Fruit fly (Drosophila melanogaster) whole organism, wandering third instar larva: ENCODE measurements around the gene Pink1.

Experiments
- Abd-B ChIP-seq: fragments of >200 bp; optimal IDR thresholded peaks from 2 replicates; lab custom pipeline; 2017; ENCODE audit warnings: missing biosample characterization, missing genetic modification characterization
- CG9705 ChIP-seq: fragments of 200-800 bp; sonication (Bioruptor generic); optimal IDR thresholded peaks from 2 replicates; lab custom pipeline; 2018; ENCODE audit warnings: missing biosample characterization, mild to moderate bottlenecking, missing genetic modification characterization
- Dfd ChIP-seq: fragments of >200 bp; optimal IDR thresholded peaks from 2 replicates; lab custom pipeline; 2017; ENCODE audit warnings: missing biosample characterization, missing genetic modification characterization
- HLH106 ChIP-seq: fragments of 200-800 bp; optimal IDR thresholded peaks from 3 replicates; lab custom pipeline; 2019; ENCODE audit warnings: missing biosample characterization, mild to moderate bottlenecking, missing genetic modification characterization, moderate library complexity
- Hnf4 ChIP-seq: fragments of 200-800 bp; sonication (Bioruptor generic); optimal IDR thresholded peaks from 2 replicates; lab custom pipeline; 2016; ENCODE audit warnings: missing biosample characterization, mild to moderate bottlenecking, missing genetic modification characterization
- Hr83 ChIP-seq: fragments of 200-300 bp; sonication (Bioruptor generic); optimal IDR thresholded peaks from 2 replicates; lab custom pipeline; 2016; ENCODE audit warnings: missing biosample characterization, mild to moderate bottlenecking, missing genetic modification characterization, moderate library complexity; ENCODE audit not compliant: poor library complexity, severe bottlenecking
- Mio ChIP-seq: sonication (Bioruptor generic); optimal IDR thresholded peaks from 2 replicates; lab custom pipeline; 2016; ENCODE audit warnings: missing biosample characterization, missing genetic modification characterization
- Myc ChIP-seq: fragments of >200 bp; optimal IDR thresholded peaks from 2 replicates; lab custom pipeline; 2017
- N ChIP-seq: fragments of >200 bp; optimal IDR thresholded peaks from 2 replicates; lab custom pipeline; 2018; ENCODE audit warnings: missing biosample characterization, missing external identifiers, missing genetic modification characterization
- OdsH ChIP-seq: fragments of 200-800 bp; sonication (Bioruptor generic); optimal IDR thresholded peaks from 2 replicates; lab custom pipeline; 2016; ENCODE audit warnings: missing biosample characterization, mild to moderate bottlenecking, missing genetic modification characterization
- Rel ChIP-seq, 2 experiments: fragments of 200-800 bp; sonication (Bioruptor generic) in 1 of 2; optimal IDR thresholded peaks; 2 replicates in 1 of 2; 3 replicates in 1 of 2; lab custom pipeline; 2016 to 2019; ENCODE audit warnings: mild to moderate bottlenecking in 2 of 2, missing biosample characterization in 2 of 2, missing genetic modification characterization in 2 of 2, moderate library complexity in 1 of 2
- Sp1 ChIP-seq: fragments of 200-800 bp; sonication (Bioruptor generic); optimal IDR thresholded peaks from 3 replicates; lab custom pipeline; 2019; ENCODE audit warnings: missing biosample characterization, mild to moderate bottlenecking, missing genetic modification characterization, moderate library complexity
- Vsx2 ChIP-seq: fragments of 200-300, 225-300 bp; sonication (Bioruptor generic); optimal IDR thresholded peaks from 2 replicates; lab custom pipeline; 2018; ENCODE audit warnings: missing biosample characterization, missing genetic modification characterization; ENCODE audit not compliant: partially characterized antibody
- br ChIP-seq: fragments of 200-800 bp; sonication (Bioruptor generic); optimal IDR thresholded peaks from 2 replicates; lab custom pipeline; 2016; ENCODE audit warnings: missing biosample characterization, missing genetic modification characterization
- brk ChIP-seq: fragments of 200-800 bp; sonication (Bioruptor generic); optimal IDR thresholded peaks from 2 replicates; lab custom pipeline; 2016; ENCODE audit warnings: missing biosample characterization, mild to moderate bottlenecking, missing genetic modification characterization
- ey ChIP-seq: fragments of 200-800 bp; sonication (Bioruptor generic); optimal IDR thresholded peaks from 2 replicates; lab custom pipeline; 2016; ENCODE audit warnings: missing biosample characterization, missing genetic modification characterization
- foxo ChIP-seq, 2 experiments: fragments of 200-800 bp; sonication (Bioruptor generic); optimal IDR thresholded peaks; 2 replicates in 1 of 2; 3 replicates in 1 of 2; lab custom pipeline; 2016 to 2017; ENCODE audit warnings: missing biosample characterization in 2 of 2, missing genetic modification characterization in 2 of 2
- fru ChIP-seq: fragments of 200-800 bp; sonication (Bioruptor generic); optimal IDR thresholded peaks from 3 replicates; lab custom pipeline; 2016; ENCODE audit warnings: missing biosample characterization, mild to moderate bottlenecking, missing genetic modification characterization
- h ChIP-seq: fragments of 200-800 bp; sonication (Bioruptor generic); optimal IDR thresholded peaks from 3 replicates; lab custom pipeline; 2016; ENCODE audit warnings: missing biosample characterization, mild to moderate bottlenecking, missing genetic modification characterization
- jim ChIP-seq: fragments of 175-275, 200-325 bp; sonication (Bioruptor generic); optimal IDR thresholded peaks from 2 replicates; lab custom pipeline; 2016; ENCODE audit warnings: missing biosample characterization, mild to moderate bottlenecking, missing genetic modification characterization
- lola ChIP-seq: fragments of >200 bp; optimal IDR thresholded peaks from 2 replicates; lab custom pipeline; 2017; ENCODE audit warnings: missing biosample characterization, missing genetic modification characterization
- psq ChIP-seq: fragments of 200-800 bp; sonication (Bioruptor generic); optimal IDR thresholded peaks from 3 replicates; lab custom pipeline; 2017; ENCODE audit warnings: missing biosample characterization, mild to moderate bottlenecking, missing genetic modification characterization, moderate library complexity
- rgr ChIP-seq: fragments of 200-800 bp; sonication (Bioruptor generic); optimal IDR thresholded peaks from 3 replicates; lab custom pipeline; 2016; ENCODE audit warnings: missing biosample characterization, mild to moderate bottlenecking, missing genetic modification characterization
- sage ChIP-seq: fragments of 200-800 bp; sonication (Bioruptor generic); optimal IDR thresholded peaks from 2 replicates; lab custom pipeline; 2016; ENCODE audit warnings: missing biosample characterization, mild to moderate bottlenecking, missing genetic modification characterization
- sv ChIP-seq: fragments of 200-800 bp; sonication (Bioruptor generic); optimal IDR thresholded peaks from 3 replicates; lab custom pipeline; 2016; ENCODE audit warnings: missing biosample characterization, missing genetic modification characterization
- woc ChIP-seq: sonication (Bioruptor generic); optimal IDR thresholded peaks from 2 replicates; lab custom pipeline; 2016; ENCODE audit warnings: missing biosample characterization, mild to moderate bottlenecking, missing genetic modification characterization

Pink1 gene

DNA sequence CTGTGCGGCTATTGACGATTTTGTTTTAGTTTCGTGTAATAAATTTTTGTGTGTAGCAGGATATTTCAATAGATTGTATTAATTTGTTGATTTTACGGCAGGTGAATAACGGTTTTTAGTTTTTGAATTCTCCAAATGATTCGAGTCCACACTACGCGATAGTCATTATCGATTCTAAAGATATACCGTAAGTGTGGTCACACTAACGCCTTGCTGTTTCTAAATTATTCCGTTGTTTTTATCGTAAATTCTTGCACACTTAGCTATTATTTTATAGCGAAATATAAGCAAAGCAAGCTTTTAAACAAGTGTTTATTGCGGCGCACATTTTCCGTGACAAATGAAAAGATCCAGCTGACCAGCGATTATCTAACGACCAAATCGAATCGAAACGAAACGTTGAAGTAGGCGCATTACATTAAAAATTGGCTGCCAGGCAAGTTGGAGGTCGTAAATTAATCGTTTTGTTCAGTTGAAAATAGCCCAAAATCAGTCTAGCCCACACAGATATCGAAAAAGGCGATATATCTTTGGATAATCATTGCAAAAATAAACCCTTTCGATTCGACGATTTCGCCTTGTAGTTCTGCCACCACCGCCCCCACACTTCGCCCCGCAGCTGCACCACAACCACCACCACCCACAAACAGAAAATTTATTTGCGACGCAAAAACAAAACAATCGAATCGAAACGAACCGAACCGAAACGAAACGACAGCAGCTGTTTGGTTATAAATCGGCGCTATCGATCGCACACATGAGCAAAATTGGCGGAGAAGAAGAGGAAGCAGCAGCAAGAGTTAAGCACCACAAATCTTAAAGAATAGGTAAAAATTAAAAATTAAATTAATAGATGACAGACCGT is at the start of gene Pink1:
TSS of gene Pink1 (plus strand) at position 164 of the 865 bp plus-strand sequence.
- TF ChIP-seq Rel (GFP tag; optimal IDR thresholded peaks at IDR 0.05; lab: Kevin White, UChicago) (no peak), Rel (tag; optimal IDR thresholded peaks at IDR 0.05; lab: Kevin White, UChicago) (peak; percentile 19), Sp1 (GFP tag; lab: Kevin White, UChicago) (peak; percentile 4), lola (no peak), HLH106 (tag; lab: Kevin White, UChicago) (no peak), jim (no peak), ey (no peak), fru (GFP tag; lab: Kevin White, UChicago) (no peak), Myc (lab: Kevin White, UChicago) (peak; percentile 17)

- TF ChIP-seq Dfd = no peak
These were observed 45.5 kb upstream of the Pink1 start for dm6 chrX:6638123-6638522.

dm6 chrX:6641602-6642001 is 42.0 kb upstream of the Pink1 start:
- TF ChIP-seq lola = no peak
- no peak for TF ChIP-seq OdsH
- TF ChIP-seq Myc (lab: Kevin White, UChicago) = no peak
- TF ChIP-seq woc (GFP tag; lab: Kevin White, UChicago) = no peak
- peak; percentile 7 for TF ChIP-seq h (GFP tag; lab: Kevin White, UChicago)
- no peak for TF ChIP-seq Mio
- TF ChIP-seq foxo (GFP tag; optimal IDR thresholded peaks at IDR 0.05; lab: Kevin White, UChicago) = peak in 1 of 2 experiments; percentile 56
- no peak for TF ChIP-seq Hr83 (GFP tag; lab: Kevin White, UChicago)
- peak; percentile 39 for TF ChIP-seq ey
- TF ChIP-seq brk (GFP tag; lab: Kevin White, UChicago) = no peak
- TF ChIP-seq Vsx2 (GFP tag; lab: Kevin White, UChicago) = no peak
- no peak for TF ChIP-seq sage
- TF ChIP-seq fru (GFP tag; lab: Kevin White, UChicago) = peak; percentile 38
- TF ChIP-seq Abd-B (GFP tag; lab: Kevin White, UChicago) = no peak
- TF ChIP-seq N = no peak
- no peak for TF ChIP-seq CG9705 (GFP tag; lab: Kevin White, UChicago)
- TF ChIP-seq br (GFP tag; lab: Kevin White, UChicago) = no peak

- TF ChIP-seq br (GFP tag; lab: Kevin White, UChicago) (peak; percentile 44), ey (peak; percentile 61), foxo (GFP tag; optimal IDR thresholded peaks at IDR 0.05; lab: Kevin White, UChicago) (peak in 1 of 2 experiments; percentile 52), OdsH (peak; percentile 52), h (GFP tag; lab: Kevin White, UChicago) (peak; percentile 54), psq (peak; percentile 37), Hnf4 (GFP tag; lab: Kevin White, UChicago) (no peak), woc (GFP tag; lab: Kevin White, UChicago) (peak; percentile 59), Sp1 (GFP tag; lab: Kevin White, UChicago) (peak; percentile 61), lola (no peak), rgr (GFP tag; lab: Kevin White, UChicago) (peak; percentile 63), HLH106 (tag; lab: Kevin White, UChicago) (peak; percentile 65), sv (GFP tag; lab: Kevin White, UChicago) (no peak), fru (GFP tag; lab: Kevin White, UChicago) (peak; percentile 69)
- TF ChIP-seq, all 38 proteins: peak for 11
These were observed 40.9 kb upstream of the Pink1 start for dm6 chrX:6642593-6643257.

DNA sequence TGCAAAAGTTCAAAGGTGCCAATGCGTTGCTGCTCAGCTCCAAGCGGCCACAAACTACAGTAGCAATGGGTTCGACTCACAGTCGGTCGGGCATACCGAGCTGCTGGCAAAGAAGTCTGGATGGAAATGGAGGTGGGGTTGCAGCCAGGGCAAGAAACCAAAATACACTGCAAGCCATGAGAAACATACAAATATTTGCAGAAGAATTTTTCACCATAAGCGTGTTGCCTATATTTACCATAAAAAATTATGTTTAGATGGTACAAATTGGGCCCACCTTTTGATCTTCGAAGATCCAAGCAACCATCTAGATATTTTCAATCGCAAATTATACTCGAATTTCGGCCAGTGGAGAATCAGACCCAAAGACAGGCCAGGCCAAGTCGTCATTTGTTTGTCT is 36.8 kb upstream of the Pink1 start:
- no peak for TF ChIP-seq ey
- peak; percentile 10 for TF ChIP-seq HLH106 (tag; lab: Kevin White, UChicago)
- TF ChIP-seq woc (GFP tag; lab: Kevin White, UChicago) = peak; percentile 0
- peak; percentile 22 for TF ChIP-seq fru (GFP tag; lab: Kevin White, UChicago)
- TF ChIP-seq, all 38 proteins: peak for 3
